5 fruit fly cellular contexts compared by ENCODE assay signal in genomic region chrX:13932794-13933620, dm6.
A peak's percentile ranks its signal among the peaks of the same experiment; 100 is the strongest.
TF ChIP-seq lines count a peak whose summit lies in the region.

No protein-coding gene starts in this region.

- TF ChIP-seq CTCF in whole organism, embryonic (GFP tag; optimal IDR thresholded peaks at IDR 0.05; lab: Kevin White, UChicago) = no peak

TF ChIP-seq in whole organism, adult, 20 proteins besides CTCF, POLR2A, EP300 and RAD21:
- TF ChIP-seq CG7045 (GFP tag; optimal IDR thresholded peaks at IDR 0.05; lab: Kevin White, UChicago) (no peak), Mnt (GFP tag; optimal IDR thresholded peaks at IDR 0.05; lab: Kevin White, UChicago) (no peak), Crg-1 (GFP tag; optimal IDR thresholded peaks at IDR 0.05; lab: Kevin White, UChicago) (no peak), CG1620 (GFP tag; optimal IDR thresholded peaks at IDR 0.05; lab: Kevin White, UChicago) (no peak), tj (GFP tag; optimal IDR thresholded peaks at IDR 0.05; lab: Kevin White, UChicago) (peak; percentile 30), CG5204 (GFP tag; optimal IDR thresholded peaks at IDR 0.05; lab: Kevin White, UChicago) (no peak), CG7101 (tag; optimal IDR thresholded peaks at IDR 0.05; lab: Kevin White, UChicago) (no peak), Clk (GFP tag; optimal IDR thresholded peaks at IDR 0.05; lab: Kevin White, UChicago) (no peak), kay (GFP tag; lab: Kevin White, UChicago; ENCODE audit: borderline replicate concordance) (peak; percentile 75), CG14711 (tag; optimal IDR thresholded peaks at IDR 0.05; lab: Kevin White, UChicago) (no peak), ovo (GFP tag; optimal IDR thresholded peaks at IDR 0.05; lab: Kevin White, UChicago) (no peak), toe (GFP tag; optimal IDR thresholded peaks at IDR 0.05; lab: Kevin White, UChicago) (peak; percentile 40), CG11617 (GFP tag; optimal IDR thresholded peaks at IDR 0.05; lab: Kevin White, UChicago) (no peak), bab1 (GFP tag; optimal IDR thresholded peaks at IDR 0.05; lab: Kevin White, UChicago) (no peak)
TF ChIP-seq in whole organism, adult: peak in this region for 3.

TF ChIP-seq in whole organism, embryonic, 481 proteins besides CTCF, POLR2A, EP300 and RAD21:
- TF ChIP-seq run (tag; optimal IDR thresholded peaks at IDR 0.05; lab: Kevin White, UChicago) (no peak), Gsc (GFP tag; IDR thresholded peaks at IDR 0.05; lab: Robert Waterston, UW) (no peak), CG8359 (GFP tag; optimal IDR thresholded peaks at IDR 0.05; lab: Kevin White, UChicago; ENCODE audit: borderline replicate concordance) (peak; percentile 95), ham (GFP tag; IDR thresholded peaks at IDR 0.05; lab: Robert Waterston, UW) (no peak), Hr39 (optimal IDR thresholded peaks at IDR 0.05; lab: Kevin White, UChicago) (peak; percentile 92), sr (GFP tag; IDR thresholded peaks at IDR 0.05; lab: Robert Waterston, UW) (no peak), jumu (GFP tag; optimal IDR thresholded peaks at IDR 0.05; lab: Kevin White, UChicago) (no peak), bigmax (GFP tag; optimal IDR thresholded peaks at IDR 0.05; lab: Kevin White, UChicago) (no peak), CG3838 (GFP tag; optimal IDR thresholded peaks at IDR 0.05; lab: Kevin White, UChicago) (no peak), so (GFP tag; IDR thresholded peaks at IDR 0.05; lab: Robert Waterston, UW) (no peak), Drgx (GFP tag; IDR thresholded peaks at IDR 0.05; lab: Robert Waterston, UW) (peak; percentile 63)
TF ChIP-seq in whole organism, embryonic: peak in this region for 3.

TF ChIP-seq in whole organism, prepupa, 60 proteins besides CTCF, POLR2A, EP300 and RAD21:
- peak; percentile 24; the same call in 1 of the 2 replicates for TF ChIP-seq Gug (GFP tag; IDR thresholded peaks at IDR 0.05; lab: Robert Waterston, UW)
- peak; percentile 9 for TF ChIP-seq CG32006 (GFP tag; optimal IDR thresholded peaks at IDR 0.05; lab: Kevin White, UChicago)
- peak; percentile 81 for TF ChIP-seq eg (GFP tag; IDR thresholded peaks at IDR 0.05; lab: Robert Waterston, UW)
- peak; percentile 52; the same call in 2 of the 3 replicates for TF ChIP-seq CG6163 (GFP tag; IDR thresholded peaks at IDR 0.05; lab: Robert Waterston, UW)
- peak; percentile 14 for TF ChIP-seq CG6276 (GFP tag; optimal IDR thresholded peaks at IDR 0.05; lab: Kevin White, UChicago)
- TF ChIP-seq CG3032 (tag; optimal IDR thresholded peaks at IDR 0.05; lab: Kevin White, UChicago) = no peak
- TF ChIP-seq CG6854 (GFP tag; optimal IDR thresholded peaks at IDR 0.05; lab: Kevin White, UChicago) = no peak
- TF ChIP-seq CG8119 (GFP tag; IDR thresholded peaks at IDR 0.05; lab: Robert Waterston, UW) = peak; percentile 65
- no peak for TF ChIP-seq Met (GFP tag; optimal IDR thresholded peaks at IDR 0.05; lab: Kevin White, UChicago)
- TF ChIP-seq CG15336 (GFP tag; IDR thresholded peaks at IDR 0.05; lab: Robert Waterston, UW) = peak; percentile 56; the same call in 1 of the 2 replicates

TF ChIP-seq in whole organism, pupa, 21 proteins besides CTCF, POLR2A, EP300 and RAD21:
- peak; percentile 63 for TF ChIP-seq Ets98B (GFP tag; IDR thresholded peaks at IDR 0.05; lab: Robert Waterston, UW)
- TF ChIP-seq rn (GFP tag; IDR thresholded peaks at IDR 0.05; lab: Robert Waterston, UW) = peak; percentile 15; the same call in 1 of the 2 replicates
- TF ChIP-seq CG9948 (tag; optimal IDR thresholded peaks at IDR 0.05; lab: Kevin White, UChicago) = no peak
- peak; percentile 52; the same call in 2 of the 3 replicates for TF ChIP-seq CG4496 (GFP tag; IDR thresholded peaks at IDR 0.05; lab: Robert Waterston, UW)
- TF ChIP-seq CG34367 (tag; optimal IDR thresholded peaks at IDR 0.05; lab: Kevin White, UChicago) = no peak
- peak; percentile 44; the same call in 1 of the 2 replicates for TF ChIP-seq CG32121 (GFP tag; IDR thresholded peaks at IDR 0.05; lab: Robert Waterston, UW)
- peak; percentile 47; the same call in 1 of the 3 replicates for TF ChIP-seq fd96Ca (GFP tag; IDR thresholded peaks at IDR 0.05; lab: Robert Waterston, UW)
- TF ChIP-seq CG12605 (GFP tag; IDR thresholded peaks at IDR 0.05; lab: Robert Waterston, UW) = peak; percentile 73
- no peak for TF ChIP-seq CG13204 (GFP tag; optimal IDR thresholded peaks at IDR 0.05; lab: Kevin White, UChicago)

TF ChIP-seq in whole organism, wandering third instar larva, 38 proteins besides CTCF, POLR2A, EP300 and RAD21:
- TF ChIP-seq HLH106 (tag; optimal IDR thresholded peaks at IDR 0.05; lab: Kevin White, UChicago) (no peak), GATAd (GFP tag; optimal IDR thresholded peaks at IDR 0.05; lab: Kevin White, UChicago) (no peak), Myc (optimal IDR thresholded peaks at IDR 0.05; lab: Kevin White, UChicago) (peak; percentile 10), pan (optimal IDR thresholded peaks at IDR 0.05; lab: Kevin White, UChicago) (peak; percentile 62), tai (GFP tag; optimal IDR thresholded peaks at IDR 0.05; lab: Kevin White, UChicago) (no peak)
